Worm (Caenorhabditis elegans) whole organism, L1 larva: ENCODE results near the gene gsp-2.

Source experiments
- ama-1 ChIP-seq: fragments of 150-350 bp; optimal IDR thresholded peaks from 2 replicates; lab custom pipeline; 2014
- egl-27 ChIP-seq, 2 experiments: fragments of 150-350 bp in 1 of 2; sonication (generic microtip); optimal IDR thresholded peaks; 3 replicates each; lab custom pipeline; 2017 to 2018; ENCODE audit warnings: missing biosample characterization in 2 of 2, missing genetic modification characterization in 2 of 2, missing genetic modification reagents in 2 of 2
- ztf-4 ChIP-seq: fragments of 150-350 bp; optimal IDR thresholded peaks from 2 replicates; lab custom pipeline; 2014; ENCODE audit warnings: missing biosample characterization, missing genetic modification characterization

DNA sequence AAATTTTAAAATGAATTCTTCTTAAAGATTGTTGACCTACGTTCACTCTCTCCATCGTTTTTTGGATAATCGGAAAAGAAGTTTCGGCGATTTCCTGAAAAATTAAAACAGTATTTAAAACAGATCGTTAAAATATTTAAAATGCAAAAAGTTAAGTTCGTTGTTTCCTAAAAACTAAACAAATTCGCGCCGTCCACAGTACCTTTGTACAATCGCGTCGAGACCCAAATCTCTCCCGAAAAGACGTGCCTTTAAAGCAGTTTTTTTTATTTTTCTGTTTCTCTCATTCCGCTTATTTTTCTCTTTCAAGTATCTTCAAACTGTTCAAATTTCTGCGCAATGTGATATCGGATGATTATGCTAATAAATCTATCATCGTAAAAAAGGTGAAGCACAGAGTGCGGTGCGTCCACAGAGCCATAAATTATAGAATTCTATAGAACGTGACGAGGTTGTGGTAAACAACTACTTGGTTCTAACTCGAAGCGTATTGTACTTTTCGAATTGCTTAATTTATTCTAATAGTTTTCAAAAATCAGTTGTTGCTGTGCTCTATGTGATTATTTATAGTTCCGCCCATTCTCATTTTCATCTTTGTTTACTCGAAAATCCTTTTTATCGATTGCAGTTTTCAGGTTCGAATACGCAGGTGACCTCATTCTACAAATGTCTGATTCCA lies 25.6 kb upstream of the gsp-2 start, which contains the start of the genes F56C9.6 and F56C9.3:
- TF ChIP-seq ama-1 (no peak), egl-27 (tag; optimal IDR thresholded peaks at IDR 0.05; lab: Kevin White, UChicago) (no peak), ztf-4 (tag; lab: Kevin White, UChicago) (no peak)
